Worm (Caenorhabditis elegans) whole organism, late embryonic: ENCODE data around the gene nas-24.

Source experiments
- C08G9.2 ChIP-seq: sonication (generic microtip); optimal IDR thresholded peaks from 2 replicates; lab custom pipeline; 2016; ENCODE audit warnings: mild to moderate bottlenecking, missing genetic modification characterization, moderate library complexity, missing compliant biosample characterization
- ceh-24 ChIP-seq: sonication (generic microtip); optimal IDR thresholded peaks from 2 replicates; lab custom pipeline; 2016; ENCODE audit warnings: mild to moderate bottlenecking, missing genetic modification characterization, missing compliant biosample characterization
- ceh-31 ChIP-seq: sonication (generic microtip); optimal IDR thresholded peaks from 2 replicates; lab custom pipeline; 2016; ENCODE audit warnings: missing genetic modification characterization, missing compliant biosample characterization
- ceh-45 ChIP-seq: fragments of 200-800 bp; sonication (Bioruptor generic); IDR thresholded peaks from 2 replicates; pipeline ENCODE4 v1.3.6; 2022; ENCODE audit warnings: missing genetic modification reagents, missing genetic modification characterization, missing compliant biosample characterization
- ceh-48 ChIP-seq: sonication (generic microtip); optimal IDR thresholded peaks from 2 replicates; lab custom pipeline; 2016; ENCODE audit warnings: missing genetic modification characterization, inconsistent platforms, missing compliant biosample characterization
- che-1 ChIP-seq: sonication (generic microtip); optimal IDR thresholded peaks from 2 replicates; lab custom pipeline; 2016; ENCODE audit warnings: mild to moderate bottlenecking, missing genetic modification characterization, missing compliant biosample characterization
- dmd-4 ChIP-seq: sonication (generic microtip); optimal IDR thresholded peaks from 2 replicates; lab custom pipeline; 2016; ENCODE audit warnings: borderline replicate concordance, missing genetic modification characterization, missing compliant biosample characterization
- dve-1 ChIP-seq: sonication (generic microtip); optimal IDR thresholded peaks from 2 replicates; lab custom pipeline; 2017; ENCODE audit warnings: antibody characterized with exemption, mild to moderate bottlenecking, missing genetic modification characterization, missing compliant biosample characterization
- elt-2 ChIP-seq: sonication (generic microtip); optimal IDR thresholded peaks from 2 replicates; lab custom pipeline; 2016; ENCODE audit warnings: missing genetic modification reagents, missing genetic modification characterization, missing compliant biosample characterization
- fkh-10 ChIP-seq: fragments of 150-350 bp; optimal IDR thresholded peaks from 2 replicates; lab custom pipeline; 2014; ENCODE audit warnings: missing biosample characterization, missing genetic modification reagents, missing genetic modification characterization
- hlh-13 ChIP-seq: fragments of 200-800 bp; sonication (Bioruptor generic); optimal IDR thresholded peaks from 2 replicates; lab custom pipeline; 2018; ENCODE audit warnings: mild to moderate bottlenecking, missing genetic modification characterization, missing compliant biosample characterization
- hlh-8 ChIP-seq: sonication (generic microtip); optimal IDR thresholded peaks from 2 replicates; lab custom pipeline; 2016; ENCODE audit warnings: missing genotype, missing genetic modification characterization, missing compliant biosample characterization
- lim-6 ChIP-seq: sonication (generic microtip); optimal IDR thresholded peaks from 2 replicates; lab custom pipeline; 2016; ENCODE audit warnings: missing genetic modification characterization, missing compliant biosample characterization
- madf-2 ChIP-seq: sonication (generic microtip); optimal IDR thresholded peaks from 2 replicates; lab custom pipeline; 2017; ENCODE audit warnings: missing genetic modification characterization, missing compliant biosample characterization
- nfya-1 ChIP-seq: sonication (generic microtip); optimal IDR thresholded peaks from 2 replicates; lab custom pipeline; 2017; ENCODE audit warnings: missing genetic modification characterization, mild to moderate bottlenecking, missing compliant biosample characterization, antibody characterized with exemption, moderate library complexity
- pax-1 ChIP-seq: fragments of 150-350 bp; optimal IDR thresholded peaks from 2 replicates; lab custom pipeline; 2014; ENCODE audit warnings: missing biosample characterization, missing genetic modification characterization
- pha-2 ChIP-seq: sonication (generic microtip); optimal IDR thresholded peaks from 2 replicates; lab custom pipeline; 2017; ENCODE audit warnings: mild to moderate bottlenecking, missing genetic modification characterization, missing compliant biosample characterization
- pha-4 ChIP-seq: fragments of 150-350 bp; optimal IDR thresholded peaks from 2 replicates; lab custom pipeline; 2018; ENCODE audit warnings: missing biosample characterization, missing genetic modification reagents, missing genetic modification characterization
- rnt-1 ChIP-seq: sonication (generic microtip); optimal IDR thresholded peaks from 2 replicates; lab custom pipeline; 2016; ENCODE audit warnings: missing genetic modification characterization, missing compliant biosample characterization
- sox-4 ChIP-seq: sonication (generic microtip); optimal IDR thresholded peaks from 2 replicates; lab custom pipeline; 2017; ENCODE audit warnings: mild to moderate bottlenecking, missing genetic modification characterization, inconsistent platforms, missing compliant biosample characterization
- tbx-2 ChIP-seq: sonication (generic microtip); optimal IDR thresholded peaks from 2 replicates; lab custom pipeline; 2016; ENCODE audit warnings: missing genetic modification characterization, missing compliant biosample characterization
- unc-3 ChIP-seq, 2 experiments: fragments of 200-800 bp in 1 of 2; sonication (Bioruptor generic) in 1 of 2; sonication (generic microtip) in 1 of 2; conservative IDR thresholded peaks in 1 of 2; optimal IDR thresholded peaks in 1 of 2; 2 replicates each; pipeline versions ENCODE4 v1.3.6 to Lab custom; 2016 to 2022; ENCODE audit warnings: missing compliant biosample characterization in 2 of 2, missing genetic modification characterization in 2 of 2, missing genetic modification reagents in 1 of 2
- unc-55 ChIP-seq: sonication (generic microtip); optimal IDR thresholded peaks from 2 replicates; lab custom pipeline; 2017; ENCODE audit warnings: missing biosample characterization, missing genetic modification reagents, missing genetic modification characterization
- zip-5 ChIP-seq: sonication (generic microtip); optimal IDR thresholded peaks from 2 replicates; lab custom pipeline; 2016; ENCODE audit warnings: missing genetic modification characterization, missing compliant biosample characterization

The nas-24 gene

ce11 chrV:13816877-13817276 lies 47.7 kb downstream of the nas-24 start, which contains the start of gene F55B12.2:
Gene F55B12.2 (minus strand): TSS chrV:13816977.
- TF ChIP-seq dmd-4 (tag; lab: Kevin White, UChicago) (no peak), unc-3 (GFP tag; conservative IDR thresholded peaks at IDR 0.05; lab: Robert Waterston, UW) (no peak), unc-3 (tag; optimal IDR thresholded peaks at IDR 0.05; lab: Kevin White, UChicago) (no peak), madf-2 (no peak), dve-1 (no peak), sox-4 (tag; lab: Kevin White, UChicago) (no peak), lim-6 (tag; lab: Kevin White, UChicago) (no peak)

- TF ChIP-seq ceh-24 (tag; lab: Kevin White, UChicago) (no peak), ceh-31 (tag; lab: Kevin White, UChicago) (peak; percentile 33), tbx-2 (peak; percentile 19), che-1 (tag; lab: Kevin White, UChicago) (no peak), rnt-1 (tag; lab: Kevin White, UChicago) (peak; percentile 11), C08G9.2 (no peak), pha-2 (no peak), nfya-1 (tag; lab: Kevin White, UChicago) (peak; percentile 25), unc-55 (no peak), hlh-8 (tag; lab: Kevin White, UChicago) (no peak), elt-2 (tag; lab: Kevin White, UChicago) (peak; percentile 41), pha-4 (tag; lab: Kevin White, UChicago) (no peak), hlh-13 (GFP tag; lab: Kevin White, UChicago) (no peak), ceh-45 (GFP tag; lab: Robert Waterston, UW) (no peak), zip-5 (tag; lab: Kevin White, UChicago) (no peak), ceh-48 (tag; lab: Kevin White, UChicago) (peak; percentile 7), pax-1 (no peak), fkh-10 (GFP tag; lab: Kevin White, UChicago) (no peak)
- TF ChIP-seq, all 69 proteins: peak for 6
Observed at ce11 chrV:13818824-13819408, 49.7 kb downstream of the nas-24 start, which contains the start of gene sel-10. Gene sel-10 (plus strand): TSS chrV:13819361.
